Worm (Caenorhabditis elegans): ENCODE measurements around the gene nhr-108.

The nhr-108 gene

DNA sequence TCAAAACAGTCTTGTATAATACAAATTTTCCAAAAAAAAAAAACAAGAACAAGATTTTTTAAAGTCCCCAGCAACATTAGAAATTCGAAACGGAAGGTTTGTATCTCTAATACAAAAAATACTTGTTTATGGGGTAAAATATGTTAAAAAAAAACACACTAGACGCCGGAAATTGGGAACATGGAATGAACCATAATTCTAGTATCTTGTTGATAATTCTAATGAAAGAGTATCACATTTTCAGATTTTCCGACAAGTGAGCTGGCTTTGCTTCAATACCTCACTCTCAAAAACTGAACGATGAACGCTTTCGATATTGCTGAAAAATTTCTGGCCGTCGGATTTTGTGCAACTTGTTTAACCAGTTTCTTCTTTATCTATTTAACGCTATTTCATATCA is 26.6 kb downstream of the nhr-108 start, which contains the start of gene str-60:
Gene str-60, plus strand, starts transcription at position 301 of the 400 bp plus-strand sequence.
- no peak for TF ChIP-seq W03F9.2 (tag; optimal IDR thresholded peaks at IDR 0.05)
- TF ChIP-seq him-1 (tag; optimal IDR thresholded peaks at IDR 0.05): no peak
- TF ChIP-seq dao-5 (tag; optimal IDR thresholded peaks at IDR 0.05): no peak

DNA sequence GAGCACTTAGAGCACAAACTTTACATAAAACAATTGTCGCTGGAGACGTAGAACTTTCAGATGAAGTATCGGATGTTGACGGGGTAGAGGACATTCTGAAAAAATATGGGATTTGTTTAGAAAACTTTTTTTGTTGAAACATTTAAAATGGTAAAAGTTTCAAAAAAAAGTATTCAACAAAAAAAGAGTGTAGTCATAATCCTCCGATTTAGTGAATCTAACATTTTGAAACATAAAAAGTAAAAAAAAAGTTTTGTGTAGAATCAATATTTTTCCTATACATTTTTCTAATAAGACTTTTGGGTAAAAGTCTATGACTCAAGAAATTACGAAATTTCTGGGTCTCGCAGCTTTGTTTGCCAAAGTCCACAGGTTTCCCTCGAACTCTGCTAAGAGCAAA is 27.6 kb downstream of the nhr-108 start, which contains the start of gene nhr-213:
Gene nhr-213, minus strand, starts transcription at position 101 of the 400 bp plus-strand sequence.
- TF ChIP-seq dao-5 (tag; optimal IDR thresholded peaks at IDR 0.05) (no peak), W03F9.2 (tag; optimal IDR thresholded peaks at IDR 0.05) (no peak), him-1 (tag; optimal IDR thresholded peaks at IDR 0.05) (no peak)

- TF ChIP-seq him-1 (tag; optimal IDR thresholded peaks at IDR 0.05): no peak
- TF ChIP-seq W03F9.2 (tag; optimal IDR thresholded peaks at IDR 0.05): no peak
- no peak for TF ChIP-seq dao-5 (tag; optimal IDR thresholded peaks at IDR 0.05)
Measured at ce11 chrV:15892696-15893095, 31.6 kb downstream of the nhr-108 start, which contains the start of gene T06C12.11. TSS of gene T06C12.11 (plus strand) at chrV:15892996.

- TF ChIP-seq W03F9.2 (tag; optimal IDR thresholded peaks at IDR 0.05): no peak
- no peak for TF ChIP-seq him-1 (tag; optimal IDR thresholded peaks at IDR 0.05)
- TF ChIP-seq dao-5 (tag; optimal IDR thresholded peaks at IDR 0.05): no peak
Measured at ce11 chrV:15891761-15892160, 32.5 kb downstream of the nhr-108 start, which contains the start of gene T06C12.12. TSS of gene T06C12.12 (plus strand) at chrV:15892061.

DNA sequence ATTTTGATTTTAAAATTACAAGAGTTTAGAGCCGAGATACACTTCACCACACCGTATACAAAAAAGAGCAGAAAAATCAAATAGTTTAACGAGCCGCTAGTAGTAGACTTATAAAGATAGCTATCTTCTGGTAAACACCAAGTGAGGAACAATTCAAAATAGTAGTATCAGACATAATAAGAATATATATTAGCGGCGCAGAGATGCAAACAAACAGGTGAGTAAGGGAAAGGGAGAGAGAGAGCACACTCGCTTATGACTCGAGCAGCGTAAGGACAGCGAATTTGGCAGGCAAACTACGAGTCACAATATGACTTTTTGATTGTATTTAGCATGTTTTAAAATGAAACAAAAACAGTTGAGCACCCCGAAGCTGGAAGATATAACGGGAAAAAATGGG is 33.0 kb downstream of the nhr-108 start:
- no peak for TF ChIP-seq dao-5 (tag; optimal IDR thresholded peaks at IDR 0.05)
- no peak for TF ChIP-seq him-1 (tag; optimal IDR thresholded peaks at IDR 0.05)
- TF ChIP-seq W03F9.2 (tag; optimal IDR thresholded peaks at IDR 0.05): no peak

DNA sequence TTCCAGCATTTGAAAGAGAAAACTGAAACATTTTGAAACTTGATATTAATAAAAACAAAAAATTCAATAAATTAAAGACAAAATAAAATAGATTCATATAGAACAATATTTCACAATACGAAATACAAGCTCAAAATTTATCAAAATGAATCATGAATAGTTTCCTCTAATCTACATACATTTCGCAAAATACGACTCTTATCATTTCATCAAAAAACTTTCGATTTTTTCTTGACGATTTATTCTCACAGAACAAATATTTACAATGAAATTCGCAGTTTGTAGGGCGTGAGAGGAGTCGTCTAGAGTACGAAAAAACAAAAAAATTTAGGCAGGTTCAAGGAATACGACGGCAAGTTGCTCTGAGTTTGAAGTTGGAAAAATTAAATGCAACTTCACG is 34.2 kb downstream of the nhr-108 start:
- TF ChIP-seq him-1 (tag; optimal IDR thresholded peaks at IDR 0.05): no peak
- no peak for TF ChIP-seq W03F9.2 (tag; optimal IDR thresholded peaks at IDR 0.05)
- no peak for TF ChIP-seq dao-5 (tag; optimal IDR thresholded peaks at IDR 0.05)

DNA sequence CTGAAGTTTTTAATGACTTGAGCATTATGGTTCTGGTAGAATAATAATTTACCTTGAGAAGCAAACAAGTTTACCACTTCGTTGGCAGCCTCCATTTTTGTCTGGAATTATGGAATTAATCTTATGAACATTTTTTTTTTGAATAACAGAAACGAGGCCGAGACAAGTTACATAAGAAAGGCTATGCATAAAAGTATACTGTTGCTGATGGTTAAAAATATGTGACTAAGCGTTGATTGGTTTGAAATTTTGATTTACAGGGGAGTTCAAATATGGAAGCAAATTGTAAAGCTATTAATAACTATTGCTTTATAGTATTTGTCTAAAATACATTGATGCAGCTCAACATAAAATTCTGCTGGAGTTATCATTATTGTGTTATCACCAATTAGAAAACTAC is 35.5 kb downstream of the nhr-108 start, which contains the start of gene cgt-1:
Gene cgt-1, minus strand, starts transcription at position 101 of the 400 bp plus-strand sequence.
- no peak for TF ChIP-seq him-1 (tag; optimal IDR thresholded peaks at IDR 0.05)
- TF ChIP-seq dao-5 (tag; optimal IDR thresholded peaks at IDR 0.05): no peak
- no peak for TF ChIP-seq W03F9.2 (tag; optimal IDR thresholded peaks at IDR 0.05)

DNA sequence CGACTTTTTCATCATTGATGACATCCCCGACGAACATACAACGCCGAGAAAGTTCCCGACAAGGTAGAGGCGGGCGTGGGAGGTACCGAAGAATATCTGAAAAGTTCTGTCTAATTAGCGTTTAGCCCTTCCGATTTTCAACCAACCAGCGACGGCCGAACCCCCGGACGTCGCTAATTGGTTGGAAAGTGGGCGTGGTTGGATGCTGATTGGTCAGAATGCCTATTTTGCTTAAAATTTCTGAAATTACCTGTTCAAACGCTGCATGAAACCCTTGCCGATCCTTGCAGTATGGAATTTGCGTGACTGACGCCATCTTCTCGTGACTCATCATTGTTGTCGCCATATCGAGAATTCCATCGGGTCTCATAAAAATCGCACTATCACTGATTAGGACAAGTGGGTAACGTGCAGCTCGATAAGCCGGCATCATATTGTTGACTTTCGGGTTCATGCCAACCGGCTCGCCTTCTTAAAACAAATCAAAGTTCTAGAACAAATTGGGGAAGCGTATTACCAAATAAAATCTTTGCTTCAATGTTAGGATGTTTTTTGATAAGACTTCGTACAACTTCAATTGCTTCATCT is 36.5 kb downstream of the nhr-108 start:
- TF ChIP-seq W03F9.2 (tag; optimal IDR thresholded peaks at IDR 0.05): no peak
- TF ChIP-seq him-1 (tag; optimal IDR thresholded peaks at IDR 0.05): no peak
- no peak for TF ChIP-seq dao-5 (tag; optimal IDR thresholded peaks at IDR 0.05)

ce11 chrV:15885967-15886366 is 38.3 kb downstream of the nhr-108 start, which contains the start of gene T06C12.9:
TSS of gene T06C12.9 (minus strand) at chrV:15886067.
- no peak for TF ChIP-seq him-1 (tag; optimal IDR thresholded peaks at IDR 0.05)
- TF ChIP-seq dao-5 (tag; optimal IDR thresholded peaks at IDR 0.05): no peak
- TF ChIP-seq W03F9.2 (tag; optimal IDR thresholded peaks at IDR 0.05): no peak

DNA sequence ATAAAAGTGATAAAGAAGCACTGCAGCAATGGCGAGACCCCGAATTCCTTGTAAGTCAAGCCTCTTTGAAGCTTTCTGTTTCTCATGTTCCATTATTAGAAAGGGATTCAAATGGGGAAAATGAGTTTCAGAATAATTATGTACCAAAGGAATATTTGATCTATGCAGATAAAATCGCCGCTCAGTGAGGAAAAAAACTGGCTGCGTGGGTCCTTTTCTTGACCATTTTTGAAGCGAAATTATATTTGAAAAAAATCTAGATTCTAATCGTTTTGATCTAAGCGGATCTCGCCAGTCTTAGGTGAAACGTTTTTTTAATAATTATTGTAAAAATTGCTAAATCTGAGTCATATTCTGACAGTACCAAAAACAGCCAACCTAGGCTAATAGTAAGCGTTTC is 39.6 kb downstream of the nhr-108 start, which contains the start of gene oac-42:
Gene oac-42, minus strand, starts transcription at position 101 of the 400 bp plus-strand sequence.
- TF ChIP-seq him-1 (tag; optimal IDR thresholded peaks at IDR 0.05) (no peak), W03F9.2 (tag; optimal IDR thresholded peaks at IDR 0.05) (no peak), dao-5 (tag; optimal IDR thresholded peaks at IDR 0.05) (no peak)

DNA sequence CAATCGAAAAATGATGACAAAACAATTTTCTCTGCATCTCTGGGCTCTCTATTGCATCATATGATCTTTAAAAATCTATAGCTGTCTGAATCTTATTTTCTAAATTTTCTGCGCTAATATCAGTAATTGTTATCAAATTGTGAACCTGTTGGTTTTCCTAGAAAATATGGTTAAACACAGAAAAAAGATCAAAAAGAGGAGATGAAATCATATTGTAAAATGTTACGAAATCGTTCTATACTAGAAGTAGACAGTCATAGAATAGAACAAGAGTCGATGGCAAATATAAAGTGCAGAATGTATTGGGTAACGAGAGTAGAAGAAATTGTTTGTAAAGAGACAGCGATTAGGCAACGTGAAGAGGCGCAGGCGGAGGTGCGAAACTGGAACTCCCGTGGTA is 43.6 kb downstream of the nhr-108 start:
- no peak for TF ChIP-seq him-1 (tag; optimal IDR thresholded peaks at IDR 0.05)
- no peak for TF ChIP-seq W03F9.2 (tag; optimal IDR thresholded peaks at IDR 0.05)
- no peak for TF ChIP-seq dao-5 (tag; optimal IDR thresholded peaks at IDR 0.05)

- TF ChIP-seq dao-5 (tag; optimal IDR thresholded peaks at IDR 0.05): no peak
- no peak for TF ChIP-seq him-1 (tag; optimal IDR thresholded peaks at IDR 0.05)
- TF ChIP-seq W03F9.2 (tag; optimal IDR thresholded peaks at IDR 0.05): no peak
Measured at ce11 chrV:15880033-15880432, 44.2 kb downstream of the nhr-108 start.

DNA sequence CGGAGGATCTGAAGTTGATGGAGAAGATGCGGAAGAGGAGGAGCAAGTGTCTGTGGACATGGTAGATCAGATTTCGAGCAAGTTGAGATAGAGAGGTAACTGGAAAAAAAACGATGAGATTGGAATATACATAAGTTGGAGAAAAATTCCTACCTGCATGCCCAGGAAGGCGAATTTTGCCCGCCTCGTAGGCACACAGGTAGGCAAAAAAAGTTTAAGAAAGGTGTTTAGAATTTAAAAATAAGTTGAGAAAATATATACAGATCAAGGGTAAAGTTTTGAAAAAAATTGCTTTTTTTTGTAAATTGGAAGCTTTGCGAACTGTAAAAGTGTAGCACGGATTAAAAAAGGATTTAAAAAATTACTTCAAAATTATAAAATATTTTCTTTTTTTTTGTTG is 44.8 kb downstream of the nhr-108 start, which contains the start of gene nhr-84:
Gene nhr-84, minus strand, starts transcription at position 101 of the 400 bp plus-strand sequence.
- TF ChIP-seq dao-5 (tag; optimal IDR thresholded peaks at IDR 0.05) (no peak), him-1 (tag; optimal IDR thresholded peaks at IDR 0.05) (no peak), W03F9.2 (tag; optimal IDR thresholded peaks at IDR 0.05) (no peak)

- no peak for TF ChIP-seq dao-5 (tag; optimal IDR thresholded peaks at IDR 0.05)
- TF ChIP-seq him-1 (tag; optimal IDR thresholded peaks at IDR 0.05): no peak
- TF ChIP-seq W03F9.2 (tag; optimal IDR thresholded peaks at IDR 0.05): no peak
Measured at ce11 chrV:15876308-15876707, 48.0 kb downstream of the nhr-108 start, which contains the start of gene nhr-102. TSS of gene nhr-102 (minus strand) at chrV:15876408.

Measured in whole organism, L4/young adult.